Worm (Caenorhabditis elegans) whole organism, L4 larva: ENCODE results near the gene srx-95.
"Not testable (repeated sequence)": the region's sequence is repeated elsewhere in the genome, so short reads cannot be mapped to it uniquely, and the experiment has no call there.

Experiments used
- F26F4.8 ChIP-seq: fragments of 200-800 bp; sonication (Bioruptor generic); conservative IDR thresholded peaks from 2 replicates; pipeline ENCODE4 v1.3.6; 2022; ENCODE audit warnings: missing genetic modification characterization, missing compliant biosample characterization
- F37D6.2 ChIP-seq: sonication (generic microtip); optimal IDR thresholded peaks from 2 replicates; lab custom pipeline; 2016; ENCODE audit warnings: mild to moderate bottlenecking, missing genetic modification characterization, missing compliant biosample characterization
- T26A8.4 ChIP-seq: fragments of 200-800 bp; sonication (Bioruptor generic); IDR thresholded peaks from 2 replicates; pipeline ENCODE4 v1.3.6; 2022; ENCODE audit warnings: missing genetic modification characterization, missing compliant biosample characterization
- Y48G9A.11 ChIP-seq: fragments of 200-800 bp; sonication (Bioruptor generic); IDR thresholded peaks from 2 replicates; pipeline ENCODE4 v1.3.6; 2022; ENCODE audit warnings: missing genetic modification reagents, missing genetic modification characterization, missing compliant biosample characterization
- Y5F2A.4 ChIP-seq: fragments of 200-800 bp; sonication (Bioruptor generic); optimal IDR thresholded peaks from 2 replicates; lab custom pipeline; 2018; ENCODE audit warnings: mild to moderate bottlenecking, missing genetic modification characterization, missing compliant biosample characterization
- aha-1 ChIP-seq: fragments of 150-350 bp; peaks from one replicate; lab custom pipeline; 2014; ENCODE audit warnings: missing biosample characterization, missing genetic modification characterization
- ceh-28 ChIP-seq: fragments of 150-350 bp; optimal IDR thresholded peaks from 2 replicates; lab custom pipeline; 2014; ENCODE audit warnings: missing biosample characterization, missing genetic modification reagents, missing genetic modification characterization
- ctbp-1 ChIP-seq: fragments of 200-800 bp; sonication (Bioruptor generic); IDR thresholded peaks from 2 replicates; pipeline ENCODE4 v1.3.6; 2022; ENCODE audit warnings: missing genetic modification reagents, missing genetic modification characterization, missing compliant biosample characterization
- daf-12 ChIP-seq: fragments of 150-350 bp; optimal IDR thresholded peaks from 2 replicates; lab custom pipeline; 2014; ENCODE audit warnings: missing biosample characterization, missing genetic modification reagents, missing genetic modification characterization
- daf-19 ChIP-seq: fragments of 200-800 bp; sonication (Bioruptor generic); conservative IDR thresholded peaks from 2 replicates; pipeline ENCODE4 v1.3.6; 2022; ENCODE audit warnings: missing genetic modification characterization, missing compliant biosample characterization
- dmd-6 ChIP-seq: fragments of 200-800 bp; sonication (Bioruptor generic); IDR thresholded peaks from 2 replicates; pipeline ENCODE4 v1.3.6; 2022; ENCODE audit warnings: missing genetic modification reagents, missing genetic modification characterization, missing compliant biosample characterization
- dmd-8 ChIP-seq: fragments of 200-800 bp; sonication (Bioruptor generic); IDR thresholded peaks from 2 replicates; pipeline ENCODE4 v1.3.6; 2022; ENCODE audit warnings: missing genetic modification characterization, missing compliant biosample characterization
- dve-1 ChIP-seq: sonication (generic microtip); optimal IDR thresholded peaks from 2 replicates; lab custom pipeline; 2017; ENCODE audit warnings: antibody characterized with exemption, mild to moderate bottlenecking, missing genetic modification characterization, missing compliant biosample characterization; ENCODE audit not compliant: insufficient read depth
- egl-27 ChIP-seq: sonication (generic microtip); optimal IDR thresholded peaks from 3 replicates; lab custom pipeline; 2017; ENCODE audit warnings: missing biosample characterization, missing genetic modification reagents, missing genetic modification characterization
- fkh-10 ChIP-seq: fragments of 150-350 bp; optimal IDR thresholded peaks from 2 replicates; lab custom pipeline; 2014; ENCODE audit warnings: missing biosample characterization, missing genetic modification reagents, missing genetic modification characterization
- lin-1 ChIP-seq: fragments of 200-800 bp; sonication (Bioruptor generic); IDR thresholded peaks from 2 replicates; pipeline ENCODE4 v1.3.6; 2022; ENCODE audit warnings: missing genetic modification reagents, missing genetic modification characterization, missing compliant biosample characterization
- lin-13 ChIP-seq: fragments of 150-350 bp; optimal IDR thresholded peaks from 2 replicates; lab custom pipeline; 2014; ENCODE audit warnings: missing biosample characterization, missing genetic modification reagents, missing genetic modification characterization
- lin-39 ChIP-seq: fragments of 150-350 bp; optimal IDR thresholded peaks from 2 replicates; lab custom pipeline; 2014; ENCODE audit warnings: missing biosample characterization, missing genetic modification reagents, missing genetic modification characterization
- mep-1 ChIP-seq: fragments of 150-350 bp; sonication (generic microtip); optimal IDR thresholded peaks from 3 replicates; lab custom pipeline; 2014; ENCODE audit warnings: missing biosample characterization, missing genetic modification characterization
- mxl-2 ChIP-seq: fragments of 200-800 bp; sonication (Bioruptor generic); conservative IDR thresholded peaks from 2 replicates; pipeline ENCODE4 v1.3.6; 2022; ENCODE audit warnings: missing genetic modification reagents, missing genetic modification characterization, missing compliant biosample characterization
- nhr-11 ChIP-seq: fragments of 150-350 bp; optimal IDR thresholded peaks from 2 replicates; lab custom pipeline; 2014; ENCODE audit warnings: missing biosample characterization, missing genetic modification characterization
- nhr-25 ChIP-seq: sonication (generic microtip); optimal IDR thresholded peaks from 2 replicates; lab custom pipeline; 2017; ENCODE audit warnings: missing genetic modification characterization, mild to moderate bottlenecking, missing compliant biosample characterization, antibody characterized with exemption, moderate library complexity, borderline replicate concordance; ENCODE audit not compliant: insufficient read depth
- nhr-42 ChIP-seq: fragments of 200-800 bp; sonication (Bioruptor generic); IDR thresholded peaks from 2 replicates; pipeline ENCODE4 v1.3.6; 2022; ENCODE audit warnings: missing genetic modification characterization, missing compliant biosample characterization
- nhr-48 ChIP-seq: sonication (generic microtip); optimal IDR thresholded peaks from 2 replicates; lab custom pipeline; 2016; ENCODE audit warnings: mild to moderate bottlenecking, missing genetic modification characterization, missing compliant biosample characterization
- nhr-76 ChIP-seq: fragments of 150-350 bp; optimal IDR thresholded peaks from 2 replicates; lab custom pipeline; 2014; ENCODE audit warnings: missing biosample characterization, missing genetic modification characterization
- pha-4 ChIP-seq, 2 experiments: fragments of 150-350 bp in 1 of 2; fragments of 200-800 bp in 1 of 2; sonication (Bioruptor generic) in 1 of 2; IDR thresholded peaks in 1 of 2; optimal IDR thresholded peaks in 1 of 2; 2 replicates each; pipeline versions ENCODE4 v1.3.6 to Lab custom; 2014 to 2022; ENCODE audit warnings: missing genetic modification characterization in 2 of 2, missing genetic modification reagents in 2 of 2, missing biosample characterization in 1 of 2, missing compliant biosample characterization in 1 of 2
- rbr-2 ChIP-seq: sonication (generic microtip); optimal IDR thresholded peaks from 2 replicates; lab custom pipeline; 2016; ENCODE audit warnings: missing genotype, missing genetic modification characterization, missing compliant biosample characterization
- sdz-12 ChIP-seq: fragments of 200-800 bp; sonication (Bioruptor generic); optimal IDR thresholded peaks from 2 replicates; lab custom pipeline; 2018; ENCODE audit warnings: mild to moderate bottlenecking, missing genetic modification characterization, missing compliant biosample characterization
- set-16 ChIP-seq: fragments of 200-800 bp; sonication (Bioruptor generic); IDR thresholded peaks from 2 replicates; pipeline ENCODE4 v1.3.6; 2022; ENCODE audit warnings: missing genetic modification reagents, missing genetic modification characterization, missing compliant biosample characterization
- snpc-1.2 ChIP-seq: fragments of 200-800 bp; sonication (Bioruptor generic); IDR thresholded peaks from 2 replicates; pipeline ENCODE4 v1.3.6; 2022; ENCODE audit warnings: missing genetic modification reagents, missing genetic modification characterization, missing compliant biosample characterization
- unc-62 ChIP-seq, 3 experiments: fragments of 150-350 bp in 1 of 3; sonication (generic microtip); optimal IDR thresholded peaks in 2 of 3; peaks in 1 of 3; 1 replicate in 1 of 3; 2 replicates in 2 of 3; lab custom pipeline; 2014 to 2017; ENCODE audit warnings: missing biosample characterization in 3 of 3, missing genetic modification characterization in 3 of 3, missing genetic modification reagents in 3 of 3, missing genotype in 1 of 3
- vab-7 ChIP-seq: fragments of 200-800 bp; sonication (Bioruptor generic); IDR thresholded peaks from 2 replicates; pipeline ENCODE4 v1.3.6; 2022; ENCODE audit warnings: missing genetic modification reagents, missing genetic modification characterization, missing compliant biosample characterization

Gene srx-95

DNA sequence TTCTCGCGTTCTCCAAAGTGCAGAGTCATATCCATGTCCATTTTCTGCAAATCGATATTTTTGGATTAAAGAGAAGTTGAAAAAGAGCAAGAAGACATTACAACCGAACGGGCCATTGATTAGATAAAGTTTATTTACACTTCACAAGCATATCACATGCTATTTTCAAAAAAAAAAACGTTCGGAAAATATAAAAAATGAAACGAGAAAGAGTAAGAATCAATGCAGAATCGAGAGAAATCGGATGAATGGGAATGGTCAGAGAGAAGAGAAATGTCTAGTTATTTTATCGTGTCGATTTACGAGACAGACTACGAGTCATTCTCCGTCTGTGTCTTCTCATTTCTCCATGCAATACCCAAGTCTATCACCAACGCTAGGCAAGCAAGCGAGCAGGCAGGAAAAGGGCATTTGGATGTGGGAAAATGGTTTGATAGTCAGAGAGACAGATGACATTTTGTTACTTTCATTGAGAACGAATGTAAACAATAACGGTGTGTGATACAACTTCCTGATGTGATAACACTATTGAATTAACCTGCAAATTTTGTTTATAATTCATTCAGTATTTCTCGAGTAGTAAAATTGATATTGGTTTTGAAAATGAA is 45.6 kb upstream of the srx-95 start, which contains the start of gene F31E8.4 (continued):
- TF ChIP-seq F26F4.8 (GFP tag; lab: Robert Waterston, UW) (no peak), nhr-48 (no peak), lin-13 (GFP tag; lab: Kevin White, UChicago) (no peak)

DNA sequence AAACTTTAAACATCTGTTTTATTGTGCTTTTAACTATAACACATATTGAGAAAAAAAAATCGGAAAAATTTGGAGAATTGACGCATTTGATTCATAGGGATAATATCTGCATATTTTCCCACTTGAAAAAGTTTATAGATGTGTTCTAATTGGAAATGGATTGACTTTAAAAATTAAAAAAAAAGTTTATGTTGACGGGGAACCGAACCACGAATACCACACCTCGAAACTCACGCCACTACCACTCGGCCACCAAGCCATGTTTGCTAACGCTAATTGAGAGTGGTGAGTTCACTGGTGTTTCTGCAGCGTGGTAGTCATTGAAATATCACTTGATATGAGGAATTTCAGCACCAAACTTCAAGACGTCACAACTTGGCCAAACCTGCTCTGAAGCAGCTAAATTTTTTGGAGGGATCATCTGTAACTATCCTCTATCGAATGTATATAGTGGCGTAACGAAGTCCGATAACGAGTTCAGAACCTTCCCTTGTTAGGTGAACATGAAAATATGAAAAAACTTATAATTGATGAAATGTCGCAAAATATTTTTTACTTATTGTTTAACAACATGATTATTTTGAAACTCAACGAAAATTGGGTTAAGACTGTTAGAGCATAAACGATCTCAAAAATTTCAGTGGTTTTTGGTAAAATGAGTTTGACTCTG is 43.3 kb upstream of the srx-95 start:
- 0 out of 2 replicates have a peak, but pooled peaks have one; percentile 8 for TF ChIP-seq dmd-6 (GFP tag; lab: Robert Waterston, UW)
- 0 out of 2 replicates have a peak, but pooled peaks have one; percentile 22 for TF ChIP-seq pha-4 (GFP tag; IDR thresholded peaks at IDR 0.05; lab: Robert Waterston, UW)
- not testable (repeated sequence) for TF ChIP-seq pha-4 (tag; optimal IDR thresholded peaks at IDR 0.05; lab: Kevin White, UChicago)
- peak; percentile 40; the same call in 1 of the 2 replicates for TF ChIP-seq ctbp-1 (GFP tag; lab: Robert Waterston, UW)
- TF ChIP-seq dmd-8 (GFP tag; lab: Robert Waterston, UW): 0 out of 2 replicates have a peak, but pooled peaks have one; percentile 37
- TF ChIP-seq vab-7 (GFP tag; lab: Robert Waterston, UW): peak; percentile 59
- peak; percentile 28; the same call in 1 of the 2 replicates for TF ChIP-seq T26A8.4 (GFP tag; lab: Robert Waterston, UW)

DNA sequence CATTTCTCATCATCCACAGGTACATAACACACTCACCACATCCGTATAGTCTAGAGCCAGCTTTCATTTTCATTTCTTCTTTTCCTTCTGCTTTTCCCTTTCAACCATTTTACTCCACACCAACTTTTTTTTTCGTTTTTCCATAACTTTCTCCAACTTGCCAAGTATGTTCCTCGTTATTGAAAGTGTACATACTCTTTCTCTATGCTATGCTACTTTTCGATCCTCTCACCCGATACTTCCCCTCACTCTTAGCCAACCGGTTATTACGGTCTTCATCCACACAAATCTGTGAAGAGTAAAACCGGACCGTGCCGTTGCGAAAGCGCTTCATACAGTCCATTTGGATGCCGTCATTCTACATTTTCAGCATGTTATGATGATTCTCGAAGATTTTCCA is 37.3 kb upstream of the srx-95 start, which contains the start of gene T13C2.2:
T13C2.2 (plus strand) TSS at position 301 of the 400 bp plus-strand sequence.
- TF ChIP-seq sdz-12 (no peak), unc-62 (GFP tag; optimal IDR thresholded peaks at IDR 0.05 in 1 of 2; lab: Kevin White, UChicago) (no peak), unc-62 (tag; optimal IDR thresholded peaks at IDR 0.05; lab: Kevin White, UChicago) (no peak), lin-1 (GFP tag; lab: Robert Waterston, UW) (no peak), dve-1 (no peak), Y5F2A.4 (GFP tag; lab: Kevin White, UChicago) (no peak), rbr-2 (no peak)

DNA sequence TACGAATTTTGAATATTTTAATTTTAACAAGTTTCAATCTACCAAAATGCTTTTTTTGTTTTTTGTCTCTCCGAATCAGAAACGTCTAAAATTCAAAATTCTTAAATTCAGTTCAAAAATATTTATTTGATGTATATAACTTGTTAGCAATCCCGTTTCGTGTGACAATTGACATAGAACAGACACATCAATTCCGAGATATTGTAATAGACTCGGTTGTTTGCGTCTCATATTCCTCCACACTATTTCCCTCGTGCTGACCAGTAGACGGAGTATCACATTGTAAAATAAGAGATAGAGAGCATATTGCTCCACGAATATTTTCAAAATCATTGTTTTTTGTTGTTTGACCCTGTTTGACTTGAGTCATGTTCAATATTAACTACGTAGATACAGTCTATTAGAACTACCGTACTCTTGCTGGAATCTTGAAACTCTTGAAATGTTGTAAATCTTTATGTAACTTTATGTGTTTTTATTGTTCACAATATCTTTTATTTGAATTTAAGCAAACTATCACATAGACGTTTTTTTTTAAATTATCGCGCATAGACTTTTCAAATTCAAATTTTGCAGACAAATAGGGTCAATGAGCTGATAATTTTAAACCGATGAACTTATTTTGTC is 34.2 kb upstream of the srx-95 start, which contains the start of gene T13C2.3:
T13C2.3 (plus strand) TSS at position 577 of the 627 bp plus-strand sequence.
- TF ChIP-seq daf-12 (no peak), aha-1 (peak; percentile 8)
- TF ChIP-seq, all 104 proteins: peak for 1

DNA sequence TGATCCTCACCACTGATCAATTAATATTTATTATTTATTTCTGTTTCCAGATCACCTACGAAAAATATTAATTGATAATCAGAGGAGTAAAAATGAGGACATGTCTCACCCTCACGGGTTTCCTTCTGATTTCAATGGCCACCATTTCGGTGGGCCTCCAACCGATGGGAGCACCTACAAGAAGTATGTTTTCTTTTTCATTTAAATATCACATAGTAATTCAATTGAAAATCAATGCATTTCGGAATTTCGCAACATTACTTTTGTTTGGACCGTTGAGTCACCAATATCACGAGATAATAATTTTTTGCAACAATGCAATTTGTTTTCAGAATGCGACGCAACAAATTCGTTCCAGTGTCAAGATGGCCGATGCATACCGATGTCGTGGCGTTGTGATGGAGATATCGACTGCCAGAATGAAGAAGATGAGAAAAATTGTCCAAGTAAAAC is 28.8 kb upstream of the srx-95 start, which contains the start of gene gldi-2:
gldi-2 (plus strand) TSS at position 51 of the 453 bp plus-strand sequence.
- TF ChIP-seq fkh-10 (GFP tag; lab: Kevin White, UChicago) (no peak), mep-1 (tag; lab: Kevin White, UChicago) (no peak), daf-19 (GFP tag; lab: Robert Waterston, UW) (no peak), mxl-2 (no peak), nhr-11 (no peak), lin-39 (tag; lab: Kevin White, UChicago) (no peak), Y5F2A.4 (GFP tag; lab: Kevin White, UChicago) (no peak), ceh-28 (tag; lab: Kevin White, UChicago) (no peak), Y48G9A.11 (GFP tag; lab: Robert Waterston, UW) (no peak), nhr-25 (tag; lab: Kevin White, UChicago) (no peak), nhr-42 (no peak), daf-12 (no peak), F37D6.2 (tag; lab: Kevin White, UChicago) (no peak), egl-27 (tag; lab: Kevin White, UChicago) (no peak), set-16 (GFP tag; lab: Robert Waterston, UW) (no peak), snpc-1.2 (GFP tag; lab: Robert Waterston, UW) (no peak), nhr-76 (no peak)
